Fruit fly (Drosophila melanogaster): ENCODE results near the gene CG12426.

The CG12426 gene

dm6 chr3R:27826188-27826587 is 46.0 kb downstream of the CG12426 start (continued):
- TF ChIP-seq Tbp (GFP tag; optimal IDR thresholded peaks at IDR 0.05) = no peak
- TF ChIP-seq luna (GFP tag; optimal IDR thresholded peaks at IDR 0.05) = no peak
- no peak for TF ChIP-seq CG12744 (GFP tag; optimal IDR thresholded peaks at IDR 0.05)
- no peak for TF ChIP-seq bcd (GFP tag; optimal IDR thresholded peaks at IDR 0.05)
- no peak for TF ChIP-seq CG6175 (GFP tag; IDR thresholded peaks at IDR 0.05)
- TF ChIP-seq NFAT (GFP tag; IDR thresholded peaks at IDR 0.05) = no peak
- TF ChIP-seq CG3995 (GFP tag; optimal IDR thresholded peaks at IDR 0.05) = no peak
- no peak for TF ChIP-seq ttk (GFP tag; IDR thresholded peaks at IDR 0.05)
- no peak for TF ChIP-seq C15 (GFP tag; IDR thresholded peaks at IDR 0.05)
- 0 out of 2 replicates have a peak, but pooled peaks have one; percentile 31 for TF ChIP-seq Awh (GFP tag; IDR thresholded peaks at IDR 0.05)
- TF ChIP-seq MBD-R2 (GFP tag; IDR thresholded peaks at IDR 0.05) = no peak
- no peak for TF ChIP-seq HLHmδ (GFP tag; optimal IDR thresholded peaks at IDR 0.05)
- no peak for TF ChIP-seq CG31388 (GFP tag; optimal IDR thresholded peaks at IDR 0.05)
- peak; percentile 19 for TF ChIP-seq CG10209 (GFP tag; optimal IDR thresholded peaks at IDR 0.05)
- TF ChIP-seq Mad (GFP tag; optimal IDR thresholded peaks at IDR 0.05) = no peak
- peak; percentile 52 for TF ChIP-seq CG17829 (tag; optimal IDR thresholded peaks at IDR 0.05)
- TF ChIP-seq Kr (GFP tag; optimal IDR thresholded peaks at IDR 0.05) = no peak
- no peak for TF ChIP-seq fu2 (GFP tag; optimal IDR thresholded peaks at IDR 0.05)
- no peak for TF ChIP-seq sim (GFP tag; IDR thresholded peaks at IDR 0.05)
- TF ChIP-seq lov (optimal IDR thresholded peaks at IDR 0.05) = no peak
- TF ChIP-seq lov (GFP tag; IDR thresholded peaks at IDR 0.05) = no peak
- TF ChIP-seq prd (optimal IDR thresholded peaks at IDR 0.05) = no peak
- TF ChIP-seq prd (GFP tag; IDR thresholded peaks at IDR 0.05) = peak; percentile 61; the same call in 2 of the 3 replicates
- TF ChIP-seq gsb-n (tag; optimal IDR thresholded peaks at IDR 0.05) = no peak
- no peak for TF ChIP-seq Dip3 (GFP tag; optimal IDR thresholded peaks at IDR 0.05)
- TF ChIP-seq Side (GFP tag; optimal IDR thresholded peaks at IDR 0.05) = no peak
- TF ChIP-seq tio (GFP tag; optimal IDR thresholded peaks at IDR 0.05) = no peak
- TF ChIP-seq tup (GFP tag; optimal IDR thresholded peaks at IDR 0.05) = no peak
- TF ChIP-seq trem (tag; optimal IDR thresholded peaks at IDR 0.05) = no peak
- no peak for TF ChIP-seq CG1647 (GFP tag; optimal IDR thresholded peaks at IDR 0.05)
- no peak for TF ChIP-seq Scr (GFP tag; IDR thresholded peaks at IDR 0.05; ENCODE audit: partially characterized antibody)
- no peak for TF ChIP-seq sisA (GFP tag; IDR thresholded peaks at IDR 0.05)
- TF ChIP-seq fd96Cb (tag; optimal IDR thresholded peaks at IDR 0.05) = peak; percentile 31
- no peak for TF ChIP-seq eyg (GFP tag; optimal IDR thresholded peaks at IDR 0.05)
- TF ChIP-seq CkIIα-i1 (GFP tag; IDR thresholded peaks at IDR 0.05) = no peak
- no peak for TF ChIP-seq tx (GFP tag; optimal IDR thresholded peaks at IDR 0.05)
- TF ChIP-seq CG10321 (GFP tag; IDR thresholded peaks at IDR 0.05) = no peak
- TF ChIP-seq ham (GFP tag; IDR thresholded peaks at IDR 0.05) = no peak
- no peak for TF ChIP-seq CG9797 (GFP tag; optimal IDR thresholded peaks at IDR 0.05)
- no peak for TF ChIP-seq CG13123 (GFP tag; optimal IDR thresholded peaks at IDR 0.05)
- TF ChIP-seq CG17912 (GFP tag; optimal IDR thresholded peaks at IDR 0.05) = no peak
- TF ChIP-seq CG3163 (GFP tag; optimal IDR thresholded peaks at IDR 0.05) = no peak
- TF ChIP-seq z (GFP tag; IDR thresholded peaks at IDR 0.05) = no peak
- no peak for TF ChIP-seq CG11398 (GFP tag; optimal IDR thresholded peaks at IDR 0.05)
- TF ChIP-seq org-1 (GFP tag; optimal IDR thresholded peaks at IDR 0.05) = peak; percentile 5
- no peak for TF ChIP-seq CG6791 (GFP tag; IDR thresholded peaks at IDR 0.05; ENCODE audit: partially characterized antibody)
- TF ChIP-seq seq (GFP tag; IDR thresholded peaks at IDR 0.05) = no peak
- no peak for TF ChIP-seq CG32772 (GFP tag; IDR thresholded peaks at IDR 0.05)
- no peak for TF ChIP-seq CG17359 (tag; optimal IDR thresholded peaks at IDR 0.05)
- no peak for TF ChIP-seq wek (GFP tag; optimal IDR thresholded peaks at IDR 0.05)
- TF ChIP-seq shn (GFP tag; optimal IDR thresholded peaks at IDR 0.05) = no peak
- TF ChIP-seq ap (GFP tag; IDR thresholded peaks at IDR 0.05) = no peak
- no peak for TF ChIP-seq her (GFP tag; optimal IDR thresholded peaks at IDR 0.05)
- no peak for TF ChIP-seq CG11723 (GFP tag; optimal IDR thresholded peaks at IDR 0.05)

All from whole organism, embryonic.